Fruit fly (Drosophila melanogaster) whole organism, prepupa: ENCODE data around the gene fwd.

ENCODE experiments used
- Blimp-1 ChIP-seq: fragments of 200-800 bp; sonication (Bioruptor generic); optimal IDR thresholded peaks from 3 replicates; lab custom pipeline; 2017; ENCODE audit warnings: missing biosample characterization, missing genetic modification characterization, mild to moderate bottlenecking, moderate library complexity, missing genetic modification reagents
- CG10631 ChIP-seq: fragments of 200-800 bp; sonication (Bioruptor generic); optimal IDR thresholded peaks from 2 replicates; lab custom pipeline; 2016; ENCODE audit warnings: missing biosample characterization, missing genetic modification characterization
- CG10669 ChIP-seq: fragments of 200-800 bp; sonication (Bioruptor generic); optimal IDR thresholded peaks from 3 replicates; lab custom pipeline; 2018; ENCODE audit warnings: missing biosample characterization, mild to moderate bottlenecking, missing genetic modification characterization, moderate library complexity
- CG11294 ChIP-seq: fragments of 200-800 bp; sonication (Bioruptor generic); IDR thresholded peaks from 2 replicates; pipeline ENCODE4 v1.3.6; 2022; ENCODE audit warnings: missing biosample characterization, missing genetic modification characterization
- CG11762 ChIP-seq: fragments of 200-800 bp; sonication (Bioruptor generic); optimal IDR thresholded peaks from 3 replicates; lab custom pipeline; 2016; ENCODE audit warnings: missing biosample characterization, missing genetic modification characterization; ENCODE audit not compliant: insufficient read depth
- CG15336 ChIP-seq: fragments of 200-800 bp; sonication (Bioruptor generic); IDR thresholded peaks from 2 replicates; pipeline ENCODE4 v1.3.6; 2022; ENCODE audit warnings: missing biosample characterization, missing genetic modification characterization
- CG1621 ChIP-seq: fragments of 200-800 bp; sonication (Bioruptor generic); optimal IDR thresholded peaks from 3 replicates; lab custom pipeline; 2018; ENCODE audit warnings: missing biosample characterization, mild to moderate bottlenecking, missing genetic modification characterization
- CG16779 ChIP-seq: fragments of 200-800 bp; sonication (Bioruptor generic); optimal IDR thresholded peaks from 3 replicates; lab custom pipeline; 2017; ENCODE audit warnings: missing biosample characterization, mild to moderate bottlenecking, missing genetic modification characterization
- CG3032 ChIP-seq: fragments of 200-800 bp; optimal IDR thresholded peaks from 2 replicates; lab custom pipeline; 2019; ENCODE audit warnings: missing biosample characterization, mild to moderate bottlenecking, missing genetic modification characterization, moderate library complexity
- CG32006 ChIP-seq: fragments of 200-800 bp; sonication (Bioruptor generic); optimal IDR thresholded peaks from 3 replicates; lab custom pipeline; 2017; ENCODE audit warnings: missing biosample characterization, mild to moderate bottlenecking, missing genetic modification characterization
- CG3919 ChIP-seq: fragments of 200-800 bp; sonication (Bioruptor generic); optimal IDR thresholded peaks from 3 replicates; lab custom pipeline; 2016; ENCODE audit warnings: missing biosample characterization, missing genetic modification characterization
- CG4318 ChIP-seq: fragments of 200-800 bp; sonication (Bioruptor generic); optimal IDR thresholded peaks from 3 replicates; lab custom pipeline; 2017; ENCODE audit warnings: missing biosample characterization, mild to moderate bottlenecking, missing genetic modification characterization
- CG6163 ChIP-seq: fragments of 200-800 bp; sonication (Bioruptor generic); IDR thresholded peaks from 3 replicates; pipeline ENCODE4 v1.3.6; 2022; ENCODE audit warnings: missing biosample characterization, missing genetic modification characterization
- CG6792 ChIP-seq: fragments of 200-800 bp; sonication (Bioruptor generic); optimal IDR thresholded peaks from 3 replicates; lab custom pipeline; 2016; ENCODE audit warnings: missing biosample characterization, missing genetic modification characterization
- CG6808 ChIP-seq: fragments of 200-800 bp; sonication (Bioruptor generic); optimal IDR thresholded peaks from 3 replicates; lab custom pipeline; 2017; ENCODE audit warnings: missing biosample characterization, missing genetic modification characterization, mild to moderate bottlenecking, moderate library complexity, missing genetic modification reagents
- CG6854 ChIP-seq: fragments of 200-800 bp; sonication (Bioruptor generic); optimal IDR thresholded peaks from 2 replicates; lab custom pipeline; 2017; ENCODE audit warnings: missing biosample characterization, mild to moderate bottlenecking, missing genetic modification characterization
- CG8632 ChIP-seq: fragments of 200-800 bp; sonication (Bioruptor generic); optimal IDR thresholded peaks from 3 replicates; lab custom pipeline; 2016; ENCODE audit warnings: missing biosample characterization, missing genetic modification characterization
- CG9139 ChIP-seq: fragments of 200-800 bp; sonication (Bioruptor generic); optimal IDR thresholded peaks from 3 replicates; lab custom pipeline; 2017; ENCODE audit warnings: missing biosample characterization, mild to moderate bottlenecking, missing genetic modification characterization
- Eip75B ChIP-seq: fragments of 200-800 bp; sonication (Bioruptor generic); optimal IDR thresholded peaks from 3 replicates; lab custom pipeline; 2016; ENCODE audit warnings: missing biosample characterization, missing genetic modification characterization
- Eip78C ChIP-seq: fragments of 200-800 bp; sonication (Bioruptor generic); peaks from one replicate; lab custom pipeline; 2016; ENCODE audit warnings: missing biosample characterization, missing genetic modification characterization
- Ets21C ChIP-seq: fragments of 200-800 bp; sonication (Bioruptor generic); optimal IDR thresholded peaks from 3 replicates; lab custom pipeline; 2016; ENCODE audit warnings: missing biosample characterization, missing genetic modification characterization
- Ets96B ChIP-seq: fragments of 200-800 bp; optimal IDR thresholded peaks from 2 replicates; lab custom pipeline; 2019; ENCODE audit warnings: missing biosample characterization, mild to moderate bottlenecking, missing genetic modification characterization, moderate library complexity
- Hr39 ChIP-seq: fragments of 200-800 bp; sonication (Bioruptor generic); optimal IDR thresholded peaks from 2 replicates; lab custom pipeline; 2016; ENCODE audit warnings: missing biosample characterization, missing genetic modification characterization
- Hr4 ChIP-seq: fragments of 200-800 bp; sonication (Bioruptor generic); optimal IDR thresholded peaks from 3 replicates; lab custom pipeline; 2016; ENCODE audit warnings: missing biosample characterization, missing genetic modification characterization
- OdsH ChIP-seq: fragments of 200-800 bp; sonication (Bioruptor generic); optimal IDR thresholded peaks from 3 replicates; lab custom pipeline; 2016; ENCODE audit warnings: missing biosample characterization, missing genetic modification characterization
- Sox102F ChIP-seq: fragments of 200-800 bp; sonication (Bioruptor generic); optimal IDR thresholded peaks from 2 replicates; lab custom pipeline; 2016; ENCODE audit warnings: missing biosample characterization, mild to moderate bottlenecking, missing genetic modification characterization
- Sox15 ChIP-seq: fragments of 200-800 bp; sonication (Bioruptor generic); optimal IDR thresholded peaks from 3 replicates; lab custom pipeline; 2016; ENCODE audit warnings: missing biosample characterization, missing genetic modification characterization
- acj6 ChIP-seq: fragments of 200-800 bp; sonication (Bioruptor generic); optimal IDR thresholded peaks from 3 replicates; lab custom pipeline; 2016; ENCODE audit warnings: missing biosample characterization, missing genetic modification characterization
- dsx ChIP-seq: fragments of 200-800 bp; optimal IDR thresholded peaks from 3 replicates; lab custom pipeline; 2019; ENCODE audit warnings: missing biosample characterization, mild to moderate bottlenecking, missing genetic modification characterization, moderate library complexity; ENCODE audit not compliant: poor library complexity, severe bottlenecking
- eg ChIP-seq: fragments of 200-800 bp; sonication (Bioruptor generic); IDR thresholded peaks from 3 replicates; pipeline ENCODE4 v1.3.6; 2022; ENCODE audit warnings: missing biosample characterization, missing genetic modification characterization
- esn ChIP-seq: fragments of 200-800 bp; sonication (Bioruptor generic); optimal IDR thresholded peaks from 2 replicates; lab custom pipeline; 2016; ENCODE audit warnings: missing biosample characterization, mild to moderate bottlenecking, missing genetic modification characterization, moderate library complexity
- fd59A ChIP-seq: fragments of 200-800 bp; sonication (Bioruptor generic); optimal IDR thresholded peaks from 2 replicates; lab custom pipeline; 2017; ENCODE audit warnings: missing biosample characterization, mild to moderate bottlenecking, missing genetic modification characterization, missing genetic modification reagents
- fkh ChIP-seq: fragments of 200-800 bp; sonication (Bioruptor generic); optimal IDR thresholded peaks from 3 replicates; lab custom pipeline; 2017; ENCODE audit warnings: missing biosample characterization, mild to moderate bottlenecking, missing genetic modification characterization, moderate library complexity
- net ChIP-seq: fragments of 200-800 bp; sonication (Bioruptor generic); optimal IDR thresholded peaks from 3 replicates; lab custom pipeline; 2016; ENCODE audit warnings: missing biosample characterization, missing genetic modification characterization
- salr ChIP-seq, 2 experiments: fragments of 200-800 bp; sonication (Bioruptor generic); optimal IDR thresholded peaks; 3 replicates each; lab custom pipeline; 2016 to 2018; ENCODE audit warnings: missing biosample characterization in 2 of 2, missing genetic modification characterization in 2 of 2, mild to moderate bottlenecking in 1 of 2
- ss ChIP-seq, 2 experiments: fragments of 200-800 bp; sonication (Bioruptor generic); optimal IDR thresholded peaks; 2 replicates in 1 of 2; 3 replicates in 1 of 2; lab custom pipeline; 2017 to 2018; ENCODE audit warnings: mild to moderate bottlenecking in 2 of 2, missing biosample characterization in 2 of 2, missing genetic modification characterization in 2 of 2, moderate library complexity in 1 of 2
- svp ChIP-seq: fragments of 200-800 bp; sonication (Bioruptor generic); peaks from one replicate; lab custom pipeline; 2016; ENCODE audit warnings: missing biosample characterization, missing genetic modification characterization
- topi ChIP-seq: fragments of 200-800 bp; sonication (Bioruptor generic); optimal IDR thresholded peaks from 3 replicates; lab custom pipeline; 2016; ENCODE audit warnings: missing biosample characterization, missing genetic modification characterization
- vri ChIP-seq: fragments of 200-800 bp; sonication (Bioruptor generic); optimal IDR thresholded peaks from 3 replicates; lab custom pipeline; 2016; ENCODE audit warnings: missing biosample characterization, mild to moderate bottlenecking, missing genetic modification characterization

fwd gene

DNA sequence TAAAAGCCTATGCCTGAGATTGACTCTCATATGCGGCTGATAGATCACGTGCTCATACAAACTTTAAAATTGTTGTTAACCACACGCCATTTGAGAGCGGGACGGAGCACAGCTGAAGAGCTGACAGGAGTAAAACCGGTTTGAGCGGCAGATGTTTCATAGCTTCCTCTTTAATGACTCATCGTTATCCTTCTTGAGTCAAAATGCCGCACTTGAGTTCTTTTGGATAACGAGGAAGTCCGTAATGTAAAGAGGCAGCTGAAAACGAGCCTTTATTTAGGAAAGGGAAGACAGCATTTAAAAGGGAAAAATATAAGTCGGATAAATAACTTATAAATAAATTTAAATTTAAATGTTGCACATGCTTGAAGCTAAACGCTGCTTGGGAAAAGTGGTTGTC lies 22.4 kb downstream of the fwd start:
- TF ChIP-seq net (GFP tag; lab: Kevin White, UChicago) (no peak), CG9139 (GFP tag; lab: Kevin White, UChicago) (no peak), ss (GFP tag; optimal IDR thresholded peaks at IDR 0.05; lab: Kevin White, UChicago) (peak in 1 of 2 experiments; percentile 6), Sox102F (GFP tag; lab: Kevin White, UChicago) (no peak)

DNA sequence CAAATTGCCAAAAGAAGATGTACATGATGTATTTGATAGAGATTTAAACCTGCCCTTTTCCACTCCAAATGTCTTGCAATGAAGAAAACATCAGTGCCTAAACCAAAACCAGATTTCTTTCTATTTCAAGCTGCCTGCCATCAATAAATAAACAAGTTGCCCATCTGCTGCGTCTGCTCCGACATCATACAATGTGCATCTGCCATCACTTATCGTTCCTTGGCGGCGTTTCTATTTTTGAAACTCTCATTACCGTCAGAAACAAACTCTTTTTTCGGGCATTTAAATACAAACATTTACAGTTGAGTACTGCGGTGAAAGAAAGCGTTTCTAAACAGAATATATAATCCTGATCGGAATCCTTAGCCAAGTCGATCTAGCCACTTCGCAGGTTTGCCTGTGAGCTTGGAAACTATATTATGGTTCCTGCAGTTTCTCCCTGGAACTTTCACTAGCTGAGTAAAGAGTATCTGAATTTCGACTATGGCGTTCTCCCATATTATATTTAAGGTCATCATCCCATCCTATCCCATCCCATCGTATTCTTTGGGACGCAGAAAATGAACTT lies 24.8 kb downstream of the fwd start:
- TF ChIP-seq CG6808 (GFP tag; lab: Kevin White, UChicago) (peak; percentile 17), CG6792 (no peak), salr (GFP tag; optimal IDR thresholded peaks at IDR 0.05; lab: Kevin White, UChicago) (no peak), CG15336 (GFP tag; lab: Robert Waterston, UW) (0 out of 2 replicates have a peak, but pooled peaks have one; percentile 8), dsx (GFP tag; lab: Kevin White, UChicago) (no peak), CG11294 (no peak), eg (GFP tag; lab: Robert Waterston, UW) (no peak), CG32006 (GFP tag; lab: Kevin White, UChicago) (peak; percentile 14), CG10669 (GFP tag; lab: Kevin White, UChicago) (no peak), CG10631 (GFP tag; lab: Kevin White, UChicago) (peak; percentile 4), CG11762 (GFP tag; lab: Kevin White, UChicago) (no peak), vri (GFP tag; lab: Kevin White, UChicago) (no peak), Ets21C (GFP tag; lab: Kevin White, UChicago) (no peak), Eip78C (peak; percentile 61), CG3919 (GFP tag; lab: Kevin White, UChicago) (peak; percentile 24)

DNA sequence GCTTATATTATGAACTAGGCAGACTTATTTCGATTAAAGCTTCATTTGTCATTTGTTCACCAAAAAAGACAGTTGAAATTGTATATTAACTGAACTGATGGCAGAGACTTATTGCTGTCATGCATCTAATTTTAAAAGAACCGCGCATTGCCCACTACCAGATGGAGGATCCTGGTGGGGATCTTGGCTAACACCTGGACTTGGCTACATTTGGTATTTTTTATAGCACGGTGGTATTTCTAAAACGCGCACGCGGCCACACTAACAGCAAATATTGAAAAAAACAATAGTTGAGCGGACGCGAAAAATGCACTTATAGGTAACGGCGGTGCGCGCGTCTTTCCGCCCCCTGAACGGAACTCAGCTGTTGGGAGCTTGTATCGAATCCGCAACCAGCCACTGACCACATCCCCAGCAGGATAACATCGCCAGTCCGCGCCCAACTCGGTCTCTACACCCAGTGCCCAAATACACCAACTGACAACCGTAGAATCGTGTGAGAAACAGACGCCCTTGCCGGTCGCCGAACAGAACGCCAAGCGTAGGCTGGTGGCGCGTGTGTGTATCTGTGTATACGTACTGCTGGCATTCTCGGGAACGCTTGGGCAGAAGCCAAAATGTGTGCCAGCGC lies 27.4 kb downstream of the fwd start:
- TF ChIP-seq fkh (GFP tag; lab: Kevin White, UChicago) = peak; percentile 100
- TF ChIP-seq CG6163 = 0 out of 3 replicates have a peak, but pooled peaks have one; percentile 35
- TF ChIP-seq acj6 (GFP tag; lab: Kevin White, UChicago) = no peak
- peak; percentile 52 for TF ChIP-seq vri (GFP tag; lab: Kevin White, UChicago)
- no peak for TF ChIP-seq OdsH (GFP tag; lab: Kevin White, UChicago)
- peak; percentile 11; the same call in 1 of the 2 replicates for TF ChIP-seq CG15336 (GFP tag; lab: Robert Waterston, UW)
- TF ChIP-seq CG6792 = no peak
- TF ChIP-seq ss (GFP tag; optimal IDR thresholded peaks at IDR 0.05; lab: Kevin White, UChicago) = peak in 1 of 2 experiments; percentile 26
- TF ChIP-seq svp (GFP tag; lab: Kevin White, UChicago) = peak; percentile 31
- peak; percentile 24 for TF ChIP-seq dsx (GFP tag; lab: Kevin White, UChicago)
- no peak for TF ChIP-seq fd59A
- TF ChIP-seq topi (GFP tag; lab: Kevin White, UChicago) = no peak
- no peak for TF ChIP-seq CG9139 (GFP tag; lab: Kevin White, UChicago)
- no peak for TF ChIP-seq Ets96B
- TF ChIP-seq esn = peak; percentile 15
- peak; percentile 11 for TF ChIP-seq CG3032 (tag; lab: Kevin White, UChicago)
- peak; percentile 55 for TF ChIP-seq CG1621 (tag; lab: Kevin White, UChicago)
- TF ChIP-seq CG6854 = peak; percentile 38
- no peak for TF ChIP-seq net (GFP tag; lab: Kevin White, UChicago)

DNA sequence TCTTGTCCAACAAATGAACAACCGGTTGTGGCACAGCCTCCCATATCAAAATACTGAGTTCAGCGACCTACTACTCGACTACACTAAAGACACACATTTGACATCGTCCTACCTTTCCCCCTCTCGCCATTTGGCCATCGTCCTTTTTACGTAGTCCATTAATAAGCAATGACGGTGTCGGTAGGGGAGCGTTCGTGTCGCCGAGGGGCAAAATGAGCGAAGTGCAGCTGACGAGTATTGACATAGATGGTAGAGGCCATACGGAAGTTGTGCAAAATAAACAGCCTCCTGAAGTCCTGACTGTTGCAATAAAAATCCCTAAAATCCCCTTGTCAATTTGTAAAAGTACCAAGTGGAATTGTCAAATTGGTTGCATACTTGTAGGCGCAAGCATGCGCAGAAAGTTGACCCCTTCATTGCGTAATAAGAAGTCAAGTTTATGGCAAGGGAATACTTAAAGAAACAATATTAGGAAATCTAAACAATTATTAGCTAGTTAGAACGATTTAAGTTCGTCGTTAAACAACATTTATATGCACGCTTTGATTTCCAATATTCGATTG lies 28.0 kb downstream of the fwd start:
- TF ChIP-seq CG16779 (tag; lab: Kevin White, UChicago) (no peak), CG8632 (GFP tag; lab: Kevin White, UChicago) (no peak), Eip75B (GFP tag; lab: Kevin White, UChicago) (no peak), svp (GFP tag; lab: Kevin White, UChicago) (peak; percentile 98), CG32006 (GFP tag; lab: Kevin White, UChicago) (no peak), Hr39 (GFP tag; lab: Kevin White, UChicago) (no peak), CG6163 (no peak), CG4318 (GFP tag; lab: Kevin White, UChicago) (no peak), Blimp-1 (GFP tag; lab: Kevin White, UChicago) (no peak), Sox15 (GFP tag; lab: Kevin White, UChicago) (no peak), Hr4 (GFP tag; lab: Kevin White, UChicago) (no peak), esn (no peak), fd59A (no peak), Ets21C (GFP tag; lab: Kevin White, UChicago) (no peak), CG3032 (tag; lab: Kevin White, UChicago) (no peak), CG10631 (GFP tag; lab: Kevin White, UChicago) (no peak), Eip78C (peak; percentile 39), vri (GFP tag; lab: Kevin White, UChicago) (peak; percentile 97), CG10669 (GFP tag; lab: Kevin White, UChicago) (no peak)
